Worm (Caenorhabditis elegans) whole organism, L2 larva: ENCODE results near the gene K08D12.4.

Experiments used
- nhr-11 ChIP-seq: fragments of 150-350 bp; optimal IDR thresholded peaks from 2 replicates; lab custom pipeline; 2014; ENCODE audit warnings: missing biosample characterization, missing genetic modification characterization
- nhr-25 ChIP-seq: fragments of 150-350 bp; sonication (generic microtip); optimal IDR thresholded peaks from 3 replicates; lab custom pipeline; 2014; ENCODE audit warnings: missing biosample characterization, missing genetic modification characterization

ce11 chrIV:1660735-1661134, 46.4 kb upstream of the K08D12.4 start:
- TF ChIP-seq nhr-11: no peak
- no peak for TF ChIP-seq nhr-25 (tag; lab: Kevin White, UChicago)
